Fruit fly (Drosophila melanogaster): ENCODE measurements around the gene Jhbp4.

The Jhbp4 gene

DNA sequence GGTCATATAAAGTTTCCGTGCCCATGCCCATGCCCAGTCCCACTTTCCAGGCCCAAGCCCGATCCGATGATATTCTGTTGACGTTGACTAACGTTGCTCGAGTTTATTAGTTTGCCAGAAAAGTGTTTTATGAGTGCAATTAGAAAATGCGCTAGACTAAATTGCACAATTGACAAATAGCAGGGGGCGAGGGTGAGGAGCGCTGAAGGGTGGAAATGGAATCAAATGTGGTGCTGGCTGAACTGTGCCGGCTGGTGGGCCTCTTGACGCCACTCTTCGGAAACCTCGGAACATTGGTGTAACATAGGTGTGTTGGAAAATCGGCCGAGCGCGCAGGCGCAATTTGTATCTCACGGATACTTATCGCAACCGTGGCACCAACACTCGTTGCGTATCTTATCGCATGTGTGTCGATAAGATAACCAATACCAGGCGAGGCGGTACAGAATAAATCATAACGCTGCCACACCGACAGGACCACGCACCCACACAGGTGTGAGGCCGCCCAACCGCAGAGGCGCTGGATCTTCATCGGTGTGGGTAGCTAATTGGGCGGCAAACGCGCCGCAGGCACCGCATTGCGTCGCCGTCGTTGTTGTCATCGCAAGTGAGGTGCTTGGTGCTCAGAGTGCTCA lies 31.5 kb upstream of the Jhbp4 start (continued):
- TF ChIP-seq CG10543 (GFP tag; optimal IDR thresholded peaks at IDR 0.05) = peak; percentile 82
- no peak for TF ChIP-seq tx (GFP tag; optimal IDR thresholded peaks at IDR 0.05)
- no peak for TF ChIP-seq Eip74EF (GFP tag; optimal IDR thresholded peaks at IDR 0.05)
- TF ChIP-seq HLH3B (GFP tag; IDR thresholded peaks at IDR 0.05) = no peak
- TF ChIP-seq sens (GFP tag) = peak; percentile 41
- TF ChIP-seq Deaf1 (tag; optimal IDR thresholded peaks at IDR 0.05) = peak; percentile 57
- TF ChIP-seq mam (GFP tag; optimal IDR thresholded peaks at IDR 0.05) = no peak
- no peak for TF ChIP-seq Hand (GFP tag; optimal IDR thresholded peaks at IDR 0.05)
- peak; percentile 52 for TF ChIP-seq CG5180 (GFP tag; optimal IDR thresholded peaks at IDR 0.05)
- TF ChIP-seq Hey (tag; optimal IDR thresholded peaks at IDR 0.05) = peak; percentile 63
- TF ChIP-seq Tbp (GFP tag; optimal IDR thresholded peaks at IDR 0.05) = no peak
- peak; percentile 12 for TF ChIP-seq CG12391 (tag; optimal IDR thresholded peaks at IDR 0.05)
- no peak for TF ChIP-seq D (optimal IDR thresholded peaks at IDR 0.05)
- no peak for TF ChIP-seq D (GFP tag; optimal IDR thresholded peaks at IDR 0.05)
- no peak for TF ChIP-seq her (GFP tag; optimal IDR thresholded peaks at IDR 0.05)
- no peak for TF ChIP-seq BEAF-32 (GFP tag; optimal IDR thresholded peaks at IDR 0.05)
- no peak for TF ChIP-seq Ravus (GFP tag; IDR thresholded peaks at IDR 0.05)
- peak; percentile 30 for TF ChIP-seq salm (tag; optimal IDR thresholded peaks at IDR 0.05)
- TF ChIP-seq slbo (GFP tag; IDR thresholded peaks at IDR 0.05) = 0 out of 2 replicates have a peak, but pooled peaks have one; percentile 3
- peak in 1 of 2 experiments; percentile 43 for TF ChIP-seq Hr51 (GFP tag; optimal IDR thresholded peaks at IDR 0.05)
- TF ChIP-seq Usf (GFP tag; optimal IDR thresholded peaks at IDR 0.05) = no peak
- TF ChIP-seq sisA (GFP tag; IDR thresholded peaks at IDR 0.05) = no peak
- peak; percentile 16 for TF ChIP-seq CG7987 (GFP tag; optimal IDR thresholded peaks at IDR 0.05)
- peak; percentile 39 for TF ChIP-seq wek (GFP tag; optimal IDR thresholded peaks at IDR 0.05)
- no peak for TF ChIP-seq rib (GFP tag; IDR thresholded peaks at IDR 0.05)
- TF ChIP-seq Vsx1 (GFP tag; optimal IDR thresholded peaks at IDR 0.05) = peak; percentile 90
- peak; percentile 61 for TF ChIP-seq CG13296 (GFP tag; optimal IDR thresholded peaks at IDR 0.05)
- TF ChIP-seq kah (GFP tag; optimal IDR thresholded peaks at IDR 0.05) = peak; percentile 39
- no peak for TF ChIP-seq CG8089 (GFP tag; optimal IDR thresholded peaks at IDR 0.05)
- peak; percentile 13; the same call in 1 of the 2 replicates for TF ChIP-seq CG32532 (GFP tag; IDR thresholded peaks at IDR 0.05)
- TF ChIP-seq chinmo (GFP tag; IDR thresholded peaks at IDR 0.05; ENCODE audit: partially characterized antibody) = 0 out of 4 replicates have a peak, but pooled peaks have one; percentile 38
- TF ChIP-seq CG17385 (GFP tag; optimal IDR thresholded peaks at IDR 0.05) = peak; percentile 7
- TF ChIP-seq CG4328 (GFP tag; optimal IDR thresholded peaks at IDR 0.05) = peak; percentile 20
- TF ChIP-seq en (GFP tag; optimal IDR thresholded peaks at IDR 0.05) = no peak
- no peak for TF ChIP-seq gem (tag; optimal IDR thresholded peaks at IDR 0.05)
- no peak for TF ChIP-seq Max (GFP tag; optimal IDR thresholded peaks at IDR 0.05)
- no peak for TF ChIP-seq row (GFP tag; IDR thresholded peaks at IDR 0.05)
- no peak for TF ChIP-seq Bgb (GFP tag; IDR thresholded peaks at IDR 0.05; ENCODE audit: partially characterized antibody)
- TF ChIP-seq CG4707 (GFP tag; optimal IDR thresholded peaks at IDR 0.05) = no peak
- TF ChIP-seq ase (GFP tag; IDR thresholded peaks at IDR 0.05) = 0 out of 3 replicates have a peak, but pooled peaks have one; percentile 6
- peak; percentile 20 for TF ChIP-seq Hmr (GFP tag; optimal IDR thresholded peaks at IDR 0.05)
- peak; percentile 4 for TF ChIP-seq CG1233 (GFP tag; optimal IDR thresholded peaks at IDR 0.05)
- peak; percentile 54 for TF ChIP-seq CG12769 (tag; optimal IDR thresholded peaks at IDR 0.05)
- TF ChIP-seq Sox102F (GFP tag; optimal IDR thresholded peaks at IDR 0.05) = no peak
- no peak for TF ChIP-seq trem (tag; optimal IDR thresholded peaks at IDR 0.05)
- TF ChIP-seq nerfin-1 (tag; optimal IDR thresholded peaks at IDR 0.05) = peak; percentile 25
- no peak for TF ChIP-seq cato (GFP tag; optimal IDR thresholded peaks at IDR 0.05; ENCODE audit: borderline replicate concordance)
- TF ChIP-seq Adf1 (GFP tag; IDR thresholded peaks at IDR 0.05) = peak; percentile 70; the same call in 1 of the 2 replicates
- TF ChIP-seq CG15269 (tag; optimal IDR thresholded peaks at IDR 0.05) = peak; percentile 13
